Worm (Caenorhabditis elegans) whole organism, young adult: ENCODE measurements around the gene zmp-3.

Experiments
- F39B2.1 ChIP-seq: fragments of 200-800 bp; sonication (Bioruptor generic); IDR thresholded peaks from 2 replicates; pipeline ENCODE4 v1.3.6; 2022; ENCODE audit warnings: missing genetic modification reagents, missing genetic modification characterization, missing compliant biosample characterization
- ama-1 ChIP-seq, 3 experiments: fragments of 150-350 bp in 1 of 3; sonication (generic microtip) in 2 of 3; optimal IDR thresholded peaks; 2 replicates each; lab custom pipeline; 2014 to 2018; ENCODE audit warnings: missing biosample characterization in 2 of 3, missing genetic modification characterization in 2 of 3, missing genetic modification reagents in 2 of 3
- ceh-27 ChIP-seq: fragments of 200-800 bp; sonication (Bioruptor generic); optimal IDR thresholded peaks from 2 replicates; lab custom pipeline; 2018; ENCODE audit warnings: mild to moderate bottlenecking, missing genetic modification characterization, moderate library complexity, missing compliant biosample characterization
- ets-4 ChIP-seq: fragments of 200-800 bp; sonication (Bioruptor generic); optimal IDR thresholded peaks from 2 replicates; lab custom pipeline; 2018; ENCODE audit warnings: mild to moderate bottlenecking, missing genetic modification characterization, missing compliant biosample characterization
- lag-1 ChIP-seq: fragments of 200-800 bp; sonication (Bioruptor generic); IDR thresholded peaks from 2 replicates; pipeline ENCODE4 v1.3.6; 2022; ENCODE audit warnings: missing genetic modification reagents, missing genetic modification characterization, missing compliant biosample characterization
- pha-4 ChIP-seq: fragments of 150-350 bp; sonication (generic microtip); optimal IDR thresholded peaks from 2 replicates; lab custom pipeline; 2014; ENCODE audit warnings: missing biosample characterization, missing genetic modification reagents, missing genetic modification characterization
- sea-2 ChIP-seq: fragments of 200-800 bp; sonication (Bioruptor generic); IDR thresholded peaks from 2 replicates; pipeline ENCODE4 v1.3.6; 2022; ENCODE audit warnings: missing genetic modification characterization, missing compliant biosample characterization
- snpc-1.3 ChIP-seq: sonication (generic microtip); optimal IDR thresholded peaks from 2 replicates; lab custom pipeline; 2017; ENCODE audit warnings: missing genetic modification characterization, mild to moderate bottlenecking, missing compliant biosample characterization, antibody characterized with exemption, moderate library complexity, missing genotype, missing genetic modification reagents; ENCODE audit not compliant: insufficient read depth
- tbp1 ChIP-seq: fragments of 200-800 bp; sonication (Bioruptor generic); optimal IDR thresholded peaks from 2 replicates; lab custom pipeline; 2018; ENCODE audit warnings: mild to moderate bottlenecking, missing genetic modification characterization, missing compliant biosample characterization
- zim-3 ChIP-seq: sonication (generic microtip); optimal IDR thresholded peaks from 2 replicates; lab custom pipeline; 2017; ENCODE audit warnings: mild to moderate bottlenecking, missing genetic modification characterization, moderate library complexity, missing compliant biosample characterization

DNA sequence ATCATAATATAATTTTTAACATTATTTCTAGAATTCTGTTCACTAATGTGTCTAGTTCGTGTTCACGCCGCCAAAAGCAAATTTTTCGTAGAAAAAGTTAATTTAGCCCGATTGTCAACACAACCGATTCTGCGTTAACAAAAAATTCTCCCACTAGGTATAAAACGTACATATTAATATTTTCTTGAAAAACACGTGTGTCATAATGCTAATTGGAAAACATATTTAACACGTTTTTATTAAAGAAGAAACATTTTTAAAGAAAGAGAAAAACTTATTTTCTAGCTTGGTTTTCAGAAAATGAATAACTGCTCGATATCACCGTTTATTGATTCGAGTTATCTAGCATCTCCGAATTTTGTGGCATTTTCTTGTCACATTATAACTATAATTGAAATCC is 39.3 kb downstream of the zmp-3 start, which contains the start of gene srh-243:
- TF ChIP-seq zim-3 (tag; lab: Kevin White, UChicago), result no peak
- no peak for TF ChIP-seq ceh-27
- TF ChIP-seq tbp1 (GFP tag; lab: Kevin White, UChicago), result no peak
- no peak for TF ChIP-seq pha-4 (tag; lab: Kevin White, UChicago)
- TF ChIP-seq ets-4, result no peak
- no peak for TF ChIP-seq sea-2 (GFP tag; lab: Robert Waterston, UW)
- TF ChIP-seq snpc-1.3 (tag; lab: Kevin White, UChicago), result no peak
- TF ChIP-seq ama-1 (optimal IDR thresholded peaks at IDR 0.05; lab: Kevin White, UChicago), result no peak
- no peak for TF ChIP-seq ama-1 (GFP tag; optimal IDR thresholded peaks at IDR 0.05; lab: Kevin White, UChicago)
- no peak for TF ChIP-seq F39B2.1 (GFP tag; lab: Robert Waterston, UW)
- no peak for TF ChIP-seq lag-1 (GFP tag; lab: Robert Waterston, UW)
